Worm (Caenorhabditis elegans): ENCODE measurements around the gene cest-7.

DNA sequence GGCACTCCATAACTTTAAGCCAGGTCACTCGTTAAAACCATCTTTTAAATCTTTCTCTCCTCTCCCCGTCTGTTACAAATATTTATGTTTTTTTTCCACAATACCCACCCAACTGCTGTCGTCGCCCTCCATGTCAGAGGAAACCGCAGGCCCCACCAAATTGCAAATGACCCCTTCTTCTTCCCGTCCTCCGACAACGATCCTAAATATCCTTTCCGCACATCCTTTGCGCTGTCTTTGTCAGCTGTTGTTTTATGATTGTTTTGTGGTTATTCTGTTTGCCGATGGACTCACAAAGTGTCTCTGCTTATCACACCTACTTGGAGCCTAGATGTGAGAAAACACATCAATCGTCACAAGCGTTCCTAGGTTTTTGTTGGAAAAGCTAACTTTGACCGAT, 18.4 kb downstream of the cest-7 start:
- TF ChIP-seq aly-2 (tag; optimal IDR thresholded peaks at IDR 0.05) (no peak), ces-1 (GFP tag; optimal IDR thresholded peaks at IDR 0.05) (no peak), unc-62 (GFP tag; optimal IDR thresholded peaks at IDR 0.05 in 1 of 2) (peak in 1 of 2 experiments; percentile 49), unc-62 (tag; optimal IDR thresholded peaks at IDR 0.05) (no peak), unc-130 (GFP tag; optimal IDR thresholded peaks at IDR 0.05) (no peak), mep-1 (tag; optimal IDR thresholded peaks at IDR 0.05) (no peak), skn-1 (tag; optimal IDR thresholded peaks at IDR 0.05) (no peak), gei-8 (GFP tag; optimal IDR thresholded peaks at IDR 0.05) (no peak), nhr-11 (tag; optimal IDR thresholded peaks at IDR 0.05) (no peak), F49E8.2 (tag; optimal IDR thresholded peaks at IDR 0.05; ENCODE audit: borderline replicate concordance) (no peak), snpc-4 (tag; optimal IDR thresholded peaks at IDR 0.05) (no peak)
